Fruit fly (Drosophila melanogaster) whole organism, embryonic: ENCODE results near the gene CG44362.

Source experiments
- ATbp ChIP-seq: fragments of 200-800 bp; sonication (Bioruptor generic); optimal IDR thresholded peaks from 2 replicates; lab custom pipeline; 2017; ENCODE audit warnings: missing biosample characterization, mild to moderate bottlenecking, missing genetic modification characterization, missing genetic modification reagents
- Antp ChIP-seq: fragments of 200-800 bp; sonication (Bioruptor generic); optimal IDR thresholded peaks from 3 replicates; lab custom pipeline; 2016; ENCODE audit warnings: missing biosample characterization, missing genetic modification characterization
- B-H2 ChIP-seq: fragments of 200-800 bp; sonication (Bioruptor generic); optimal IDR thresholded peaks from 2 replicates; lab custom pipeline; 2018; ENCODE audit warnings: missing biosample characterization, mild to moderate bottlenecking, missing genetic modification characterization
- BtbVII ChIP-seq: fragments of 200-800 bp; sonication (Bioruptor generic); optimal IDR thresholded peaks from 3 replicates; lab custom pipeline; 2017; ENCODE audit warnings: missing biosample characterization, mild to moderate bottlenecking, missing genetic modification characterization
- CG10267 ChIP-seq: fragments of 200-800 bp; sonication (Bioruptor generic); optimal IDR thresholded peaks from 2 replicates; lab custom pipeline; 2018; ENCODE audit warnings: missing biosample characterization, mild to moderate bottlenecking, missing genetic modification characterization, moderate library complexity
- CG10565 ChIP-seq: fragments of 200-800 bp; sonication (Bioruptor generic); optimal IDR thresholded peaks from 3 replicates; lab custom pipeline; 2016; ENCODE audit warnings: missing biosample characterization, mild to moderate bottlenecking, missing genetic modification characterization
- CG11695 ChIP-seq: fragments of 200-800 bp; sonication (Bioruptor generic); IDR thresholded peaks from 3 replicates; pipeline ENCODE4 v1.3.6; 2022; ENCODE audit warnings: missing biosample characterization, missing genetic modification characterization
- CG12299 ChIP-seq: fragments of 200-800 bp; sonication (Bioruptor generic); optimal IDR thresholded peaks from 2 replicates; lab custom pipeline; 2018; ENCODE audit warnings: missing biosample characterization, mild to moderate bottlenecking, missing genetic modification characterization
- CG1233 ChIP-seq: fragments of 200-800 bp; sonication (Bioruptor generic); optimal IDR thresholded peaks from 4 replicates; lab custom pipeline; 2018; ENCODE audit warnings: missing biosample characterization, mild to moderate bottlenecking, missing genetic modification characterization
- CG12744 ChIP-seq: fragments of 200-800 bp; sonication (Bioruptor generic); optimal IDR thresholded peaks from 2 replicates; lab custom pipeline; 2016; ENCODE audit warnings: missing biosample characterization, missing genetic modification characterization
- CG13287 ChIP-seq: fragments of 200-800 bp; sonication (Bioruptor generic); IDR thresholded peaks from 2 replicates; pipeline ENCODE4 v1.3.6; 2022; ENCODE audit warnings: missing biosample characterization, missing genetic modification characterization; ENCODE audit not compliant: partially characterized antibody
- CG14050 ChIP-seq: fragments of 200-800 bp; sonication (Bioruptor generic); IDR thresholded peaks from 3 replicates; pipeline ENCODE4 v1.3.6; 2022; ENCODE audit warnings: missing biosample characterization, missing genetic modification characterization
- CG15011 ChIP-seq: fragments of 200-800 bp; sonication (Bioruptor generic); optimal IDR thresholded peaks from 3 replicates; lab custom pipeline; 2018; ENCODE audit warnings: missing biosample characterization, mild to moderate bottlenecking, missing genetic modification characterization
- CG18476 ChIP-seq: fragments of 200-800 bp; sonication (Bioruptor generic); optimal IDR thresholded peaks from 2 replicates; lab custom pipeline; 2016; ENCODE audit warnings: missing biosample characterization, mild to moderate bottlenecking, missing genetic modification characterization
- CG4820 ChIP-seq: fragments of 200-800 bp; sonication (Bioruptor generic); optimal IDR thresholded peaks from 3 replicates; lab custom pipeline; 2016; ENCODE audit warnings: missing biosample characterization, missing genetic modification characterization
- CG6254 ChIP-seq: fragments of 200-800 bp; sonication (Bioruptor generic); optimal IDR thresholded peaks from 3 replicates; lab custom pipeline; 2017; ENCODE audit warnings: mild to moderate bottlenecking, missing biosample characterization, missing genetic modification reagents, missing genetic modification characterization
- CG7271 ChIP-seq: fragments of 200-800 bp; sonication (Bioruptor generic); optimal IDR thresholded peaks from 2 replicates; lab custom pipeline; 2018; ENCODE audit warnings: missing biosample characterization, mild to moderate bottlenecking, missing genetic modification characterization, moderate library complexity
- CG7839 ChIP-seq: fragments of 200-800 bp; sonication (Bioruptor generic); optimal IDR thresholded peaks from 3 replicates; lab custom pipeline; 2018; ENCODE audit warnings: missing biosample characterization, mild to moderate bottlenecking, missing genetic modification characterization, moderate library complexity
- CG8359 ChIP-seq: fragments of 200-800 bp; sonication (Bioruptor generic); optimal IDR thresholded peaks from 2 replicates; lab custom pipeline; 2017; ENCODE audit warnings: missing biosample characterization, mild to moderate bottlenecking, missing genetic modification characterization, borderline replicate concordance
- CG9609 ChIP-seq: fragments of 200-800 bp; sonication (Bioruptor generic); optimal IDR thresholded peaks from 3 replicates; lab custom pipeline; 2016; ENCODE audit warnings: missing biosample characterization, missing genetic modification characterization
- CrebB ChIP-seq: fragments of 200-800 bp; sonication (Bioruptor generic); optimal IDR thresholded peaks from 3 replicates; lab custom pipeline; 2018; ENCODE audit warnings: missing biosample characterization, mild to moderate bottlenecking, missing genetic modification characterization
- Eip74EF ChIP-seq, 2 experiments: fragments of 200-800 bp in 1 of 2; fragments of >200 bp in 1 of 2; sonication (Bioruptor generic) in 1 of 2; optimal IDR thresholded peaks; 2 replicates each; lab custom pipeline; 2017 to 2019; ENCODE audit warnings: missing biosample characterization in 2 of 2, missing genetic modification characterization in 2 of 2, mild to moderate bottlenecking in 1 of 2, moderate library complexity in 1 of 2
- Ets65A ChIP-seq: fragments of 200-800 bp; sonication (Bioruptor generic); peaks from one replicate; lab custom pipeline; 2016; ENCODE audit warnings: missing biosample characterization, missing genetic modification characterization
- Fer1 ChIP-seq: fragments of 200-800 bp; sonication (Bioruptor generic); optimal IDR thresholded peaks from 2 replicates; lab custom pipeline; 2017; ENCODE audit warnings: missing biosample characterization, mild to moderate bottlenecking, missing genetic modification characterization
- HLH3B ChIP-seq: fragments of 200-800 bp; sonication (Bioruptor generic); IDR thresholded peaks from 2 replicates; pipeline ENCODE4 v1.3.6; 2022; ENCODE audit warnings: missing biosample characterization, missing genetic modification characterization
- Hey ChIP-seq: fragments of 200-800 bp; sonication (Bioruptor generic); optimal IDR thresholded peaks from 3 replicates; lab custom pipeline; 2018; ENCODE audit warnings: missing biosample characterization, mild to moderate bottlenecking, missing genetic modification characterization
- Hr39 ChIP-seq: fragments of >200 bp; optimal IDR thresholded peaks from 2 replicates; lab custom pipeline; 2017
- Max ChIP-seq: fragments of 200-800 bp; sonication (Bioruptor generic); optimal IDR thresholded peaks from 2 replicates; lab custom pipeline; 2016; ENCODE audit warnings: missing biosample characterization, mild to moderate bottlenecking, missing genetic modification characterization
- NC2β ChIP-seq: fragments of 200-800 bp; sonication (Bioruptor generic); optimal IDR thresholded peaks from 2 replicates; lab custom pipeline; 2016; ENCODE audit warnings: missing biosample characterization, missing genetic modification characterization
- Optix ChIP-seq: fragments of 200-800 bp; sonication (Bioruptor generic); IDR thresholded peaks from 3 replicates; pipeline ENCODE4 v1.3.6; 2022; ENCODE audit warnings: missing biosample characterization, missing genetic modification characterization
- Sry-δ ChIP-seq: fragments of 200-800 bp; sonication (Bioruptor generic); optimal IDR thresholded peaks from 2 replicates; lab custom pipeline; 2016; ENCODE audit warnings: missing biosample characterization, missing genetic modification characterization
- Trl ChIP-seq, 3 experiments: fragments of >200 bp in 2 of 3; fragments of 200-800 bp in 1 of 3; sonication (Bioruptor generic) in 1 of 3; optimal IDR thresholded peaks; 2 replicates in 1 of 3; 3 replicates in 2 of 3; lab custom pipeline; 2016 to 2017; ENCODE audit warnings: missing biosample characterization in 1 of 3, missing genetic modification characterization in 1 of 3
- ap ChIP-seq: fragments of 200-800 bp; sonication (Bioruptor generic); IDR thresholded peaks from 2 replicates; pipeline ENCODE4 v1.3.6; 2022; ENCODE audit warnings: missing biosample characterization, missing genetic modification characterization
- cas ChIP-seq: fragments of 200-800 bp; sonication (Bioruptor generic); IDR thresholded peaks from 2 replicates; pipeline ENCODE4 v1.3.6; 2022; ENCODE audit warnings: missing biosample characterization, missing genetic modification characterization
- caup ChIP-seq: fragments of 200-800 bp; sonication (Bioruptor generic); optimal IDR thresholded peaks from 3 replicates; lab custom pipeline; 2017; ENCODE audit warnings: missing biosample characterization, mild to moderate bottlenecking, missing genetic modification characterization, moderate library complexity; ENCODE audit not compliant: severe bottlenecking
- dimm ChIP-seq: fragments of 200-800 bp; sonication (Bioruptor generic); IDR thresholded peaks from 2 replicates; pipeline ENCODE4 v1.3.6; 2022; ENCODE audit warnings: missing biosample characterization, missing genetic modification characterization
- disco-r ChIP-seq: fragments of 200-800 bp; sonication (Bioruptor generic); optimal IDR thresholded peaks from 2 replicates; lab custom pipeline; 2016; ENCODE audit warnings: missing biosample characterization, missing genetic modification characterization
- dmrt11E ChIP-seq: fragments of 200-800 bp; sonication (Bioruptor generic); optimal IDR thresholded peaks from 3 replicates; lab custom pipeline; 2018; ENCODE audit warnings: missing biosample characterization, mild to moderate bottlenecking, missing genetic modification characterization, moderate library complexity
- fd3F ChIP-seq: fragments of 200-800 bp; sonication (Bioruptor generic); optimal IDR thresholded peaks from 2 replicates; lab custom pipeline; 2018; ENCODE audit warnings: missing biosample characterization, mild to moderate bottlenecking, missing genetic modification characterization, moderate library complexity
- hth ChIP-seq: fragments of >200 bp; optimal IDR thresholded peaks from 2 replicates; lab custom pipeline; 2017; ENCODE audit warnings: inconsistent platforms
- inv ChIP-seq: fragments of 200-800 bp; sonication (Bioruptor generic); IDR thresholded peaks from 2 replicates; pipeline ENCODE4 v1.3.6; 2022; ENCODE audit warnings: missing biosample characterization, missing genetic modification characterization; ENCODE audit not compliant: partially characterized antibody
- lab ChIP-seq: fragments of 200-800 bp; sonication (Bioruptor generic); optimal IDR thresholded peaks from 3 replicates; lab custom pipeline; 2017; ENCODE audit warnings: missing biosample characterization, missing genetic modification characterization, mild to moderate bottlenecking, moderate library complexity, missing genetic modification reagents
- nerfin-2 ChIP-seq: fragments of 200-800 bp; sonication (Bioruptor generic); IDR thresholded peaks from 2 replicates; pipeline ENCODE4 v1.3.6; 2022; ENCODE audit warnings: missing biosample characterization, missing genetic modification characterization; ENCODE audit not compliant: partially characterized antibody
- repo ChIP-seq: fragments of 200-800 bp; sonication (Bioruptor generic); optimal IDR thresholded peaks from 2 replicates; lab custom pipeline; 2016; ENCODE audit warnings: missing biosample characterization, missing genetic modification characterization
- ro ChIP-seq: fragments of 200-800 bp; sonication (Bioruptor generic); IDR thresholded peaks from 2 replicates; pipeline ENCODE4 v1.3.6; 2022; ENCODE audit warnings: missing biosample characterization, missing genetic modification characterization
- shn ChIP-seq: fragments of 200-800 bp; sonication (Bioruptor generic); optimal IDR thresholded peaks from 3 replicates; lab custom pipeline; 2016; ENCODE audit warnings: missing biosample characterization, missing genetic modification characterization
- sisA ChIP-seq: fragments of 200-800 bp; sonication (Bioruptor generic); IDR thresholded peaks from 2 replicates; pipeline ENCODE4 v1.3.6; 2022; ENCODE audit warnings: missing biosample characterization, missing genetic modification characterization
- stc ChIP-seq: fragments of 200-800 bp; sonication (Bioruptor generic); IDR thresholded peaks from 2 replicates; pipeline ENCODE4 v1.3.6; 2022; ENCODE audit warnings: missing biosample characterization, missing genetic modification characterization
- stwl ChIP-seq: fragments of 200-800 bp; sonication (Bioruptor generic); optimal IDR thresholded peaks from 3 replicates; lab custom pipeline; 2018; ENCODE audit warnings: missing biosample characterization, mild to moderate bottlenecking, missing genetic modification characterization, moderate library complexity
- wor ChIP-seq: fragments of 200-800 bp; sonication (Bioruptor generic); IDR thresholded peaks from 2 replicates; pipeline ENCODE4 v1.3.6; 2022; ENCODE audit warnings: missing biosample characterization, missing genetic modification characterization

CG44362 gene

dm6 chr3L:11354298-11354757, 43.0 kb upstream of the CG44362 start (continued):
- peak; percentile 59 for TF ChIP-seq CG7839 (tag; lab: Kevin White, UChicago)
- TF ChIP-seq CG1233 (GFP tag; lab: Kevin White, UChicago) = peak; percentile 87
- TF ChIP-seq ro (GFP tag; lab: Robert Waterston, UW) = no peak
- peak; percentile 19 for TF ChIP-seq Sry-δ (GFP tag; lab: Kevin White, UChicago)
- no peak for TF ChIP-seq Ets65A (GFP tag; lab: Kevin White, UChicago)
- peak; percentile 92 for TF ChIP-seq Fer1 (GFP tag; lab: Kevin White, UChicago)
- peak; percentile 4 for TF ChIP-seq B-H2 (GFP tag; lab: Kevin White, UChicago)
- TF ChIP-seq CG12299 (tag; lab: Kevin White, UChicago) = peak; percentile 66
- peak; percentile 92 for TF ChIP-seq ATbp (GFP tag; lab: Kevin White, UChicago)
- peak; percentile 82 for TF ChIP-seq caup (GFP tag; lab: Kevin White, UChicago)
- peak; percentile 83 for TF ChIP-seq CG15011 (GFP tag; lab: Kevin White, UChicago)
- peak in 1 of 2 experiments; percentile 66 for TF ChIP-seq Eip74EF (GFP tag; optimal IDR thresholded peaks at IDR 0.05; lab: Kevin White, UChicago)
- no peak for TF ChIP-seq CG13287 (GFP tag; lab: Robert Waterston, UW)
- peak; percentile 78 for TF ChIP-seq Hey (tag; lab: Kevin White, UChicago)
- no peak for TF ChIP-seq Antp (GFP tag; lab: Kevin White, UChicago)
- peak; percentile 31 for TF ChIP-seq stwl
- no peak for TF ChIP-seq Trl (optimal IDR thresholded peaks at IDR 0.05; lab: Kevin White, UChicago)
- peak; percentile 50 for TF ChIP-seq Trl (GFP tag; optimal IDR thresholded peaks at IDR 0.05; lab: Kevin White, UChicago)
- TF ChIP-seq Max (GFP tag; lab: Kevin White, UChicago) = peak; percentile 36
- TF ChIP-seq Hr39 = no peak
- TF ChIP-seq cas (GFP tag; lab: Robert Waterston, UW) = no peak
- peak; percentile 34 for TF ChIP-seq CG10267 (tag; lab: Kevin White, UChicago)
- TF ChIP-seq ap = no peak
- TF ChIP-seq dmrt11E (tag; lab: Kevin White, UChicago) = peak; percentile 81
- no peak for TF ChIP-seq CG14050 (GFP tag; lab: Robert Waterston, UW)
- peak; percentile 51 for TF ChIP-seq CG12744
- TF ChIP-seq fd3F (GFP tag; lab: Kevin White, UChicago) = peak; percentile 70
- peak; percentile 76 for TF ChIP-seq CG8359 (GFP tag; lab: Kevin White, UChicago)
- TF ChIP-seq BtbVII (GFP tag; lab: Kevin White, UChicago) = peak; percentile 85
- no peak; the same call in 2 of the 3 replicates for TF ChIP-seq Optix (GFP tag; lab: Robert Waterston, UW)
- peak; percentile 46 for TF ChIP-seq disco-r (GFP tag; lab: Kevin White, UChicago)
- no peak for TF ChIP-seq dimm
- TF ChIP-seq CG4820 (GFP tag; lab: Kevin White, UChicago) = peak; percentile 22
- peak; percentile 73 for TF ChIP-seq NC2β (GFP tag; lab: Kevin White, UChicago)
- peak; percentile 55; the same call in 1 of the 2 replicates for TF ChIP-seq HLH3B (GFP tag; lab: Robert Waterston, UW)
- TF ChIP-seq inv (GFP tag; lab: Robert Waterston, UW) = no peak
- peak; percentile 58; the same call in 1 of the 2 replicates for TF ChIP-seq stc (GFP tag; lab: Robert Waterston, UW)
- peak; percentile 84 for TF ChIP-seq CrebB
- TF ChIP-seq CG6254 (GFP tag; lab: Kevin White, UChicago) = peak; percentile 81
- TF ChIP-seq CG7271 (tag; lab: Kevin White, UChicago) = peak; percentile 75
- TF ChIP-seq CG9609 = no peak
- TF ChIP-seq shn (GFP tag; lab: Kevin White, UChicago) = peak; percentile 42
- no peak for TF ChIP-seq hth (lab: Kevin White, UChicago)
- peak; percentile 54 for TF ChIP-seq repo (GFP tag; lab: Kevin White, UChicago)
- no peak for TF ChIP-seq sisA (GFP tag; lab: Robert Waterston, UW)
- TF ChIP-seq CG11695 (GFP tag; lab: Robert Waterston, UW) = peak; percentile 79
- TF ChIP-seq wor = no peak
- no peak for TF ChIP-seq CG10565 (GFP tag; lab: Kevin White, UChicago)
- peak; percentile 58 for TF ChIP-seq CG18476
- TF ChIP-seq nerfin-2 (GFP tag; lab: Robert Waterston, UW) = no peak
- TF ChIP-seq lab (GFP tag; lab: Kevin White, UChicago) = peak; percentile 92
